Worm (Caenorhabditis elegans) whole organism, L1 larva: ENCODE measurements around the gene aman-1.

Source experiments
- C04F5.9 ChIP-seq: sonication (generic microtip); optimal IDR thresholded peaks from 2 replicates; lab custom pipeline; 2016; ENCODE audit warnings: missing genetic modification characterization, missing compliant biosample characterization
- alr-1 ChIP-seq: fragments of 200-800 bp; sonication (Bioruptor generic); optimal IDR thresholded peaks from 2 replicates; lab custom pipeline; 2018; ENCODE audit warnings: borderline replicate concordance, mild to moderate bottlenecking, missing genetic modification characterization, missing compliant biosample characterization
- ama-1 ChIP-seq: fragments of 150-350 bp; optimal IDR thresholded peaks from 2 replicates; lab custom pipeline; 2014
- blmp-1 ChIP-seq: fragments of 150-350 bp; optimal IDR thresholded peaks from 2 replicates; lab custom pipeline; 2014; ENCODE audit warnings: missing biosample characterization, missing genetic modification characterization
- ceh-63 ChIP-seq: fragments of 200-800 bp; sonication (Bioruptor generic); optimal IDR thresholded peaks from 2 replicates; lab custom pipeline; 2018; ENCODE audit warnings: mild to moderate bottlenecking, missing genetic modification characterization, missing compliant biosample characterization
- ceh-8 ChIP-seq: fragments of 200-800 bp; sonication (Bioruptor generic); optimal IDR thresholded peaks from 2 replicates; lab custom pipeline; 2018; ENCODE audit warnings: mild to moderate bottlenecking, missing genetic modification characterization, moderate library complexity, missing compliant biosample characterization
- ceh-82 ChIP-seq, 3 experiments: fragments of 150-350 bp in 1 of 3; sonication (generic microtip) in 2 of 3; optimal IDR thresholded peaks; 2 replicates each; lab custom pipeline; 2014 to 2017; ENCODE audit warnings: missing biosample characterization in 3 of 3, missing genetic modification characterization in 3 of 3
- dpl-1 ChIP-seq, 3 experiments: fragments of 150-350 bp in 2 of 3; sonication (generic microtip) in 1 of 3; optimal IDR thresholded peaks; 2 replicates each; lab custom pipeline; 2014 to 2017; ENCODE audit warnings: missing biosample characterization in 3 of 3, missing genetic modification characterization in 3 of 3, missing genetic modification reagents in 3 of 3
- dsc-1 ChIP-seq: sonication (generic microtip); optimal IDR thresholded peaks from 2 replicates; lab custom pipeline; 2016; ENCODE audit warnings: mild to moderate bottlenecking, missing genetic modification characterization, missing compliant biosample characterization
- egl-13 ChIP-seq: sonication (generic microtip); optimal IDR thresholded peaks from 2 replicates; lab custom pipeline; 2016; ENCODE audit warnings: missing genotype, missing genetic modification reagents, missing genetic modification characterization, missing compliant biosample characterization
- egl-27 ChIP-seq, 2 experiments: fragments of 150-350 bp in 1 of 2; sonication (generic microtip); optimal IDR thresholded peaks; 3 replicates each; lab custom pipeline; 2017 to 2018; ENCODE audit warnings: missing biosample characterization in 2 of 2, missing genetic modification characterization in 2 of 2, missing genetic modification reagents in 2 of 2
- elt-2 ChIP-seq: sonication (generic microtip); optimal IDR thresholded peaks from 2 replicates; lab custom pipeline; 2016; ENCODE audit warnings: missing genetic modification characterization, mild to moderate bottlenecking, inconsistent platforms, missing compliant biosample characterization, missing genetic modification reagents
- ets-5 ChIP-seq: fragments of 200-800 bp; sonication (Bioruptor generic); IDR thresholded peaks from 2 replicates; pipeline ENCODE4 v1.3.6; 2022; ENCODE audit warnings: missing genetic modification characterization, missing compliant biosample characterization
- fkh-10 ChIP-seq: sonication (generic microtip); optimal IDR thresholded peaks from 2 replicates; lab custom pipeline; 2017; ENCODE audit warnings: missing biosample characterization, missing genetic modification reagents, missing genetic modification characterization
- fkh-4 ChIP-seq: sonication (generic microtip); optimal IDR thresholded peaks from 2 replicates; lab custom pipeline; 2016; ENCODE audit warnings: missing compliant biosample characterization, missing genetic modification characterization, borderline replicate concordance
- fkh-8 ChIP-seq: sonication (generic microtip); optimal IDR thresholded peaks from 2 replicates; lab custom pipeline; 2016; ENCODE audit warnings: mild to moderate bottlenecking, missing genetic modification characterization, missing compliant biosample characterization
- grh-1 ChIP-seq: fragments of 200-800 bp; sonication (Bioruptor generic); IDR thresholded peaks from 2 replicates; pipeline ENCODE4 v1.3.6; 2022; ENCODE audit warnings: missing genetic modification reagents, missing genetic modification characterization, missing compliant biosample characterization
- hlh-17 ChIP-seq: fragments of 200-800 bp; sonication (Bioruptor generic); optimal IDR thresholded peaks from 2 replicates; lab custom pipeline; 2018; ENCODE audit warnings: missing genetic modification characterization, mild to moderate bottlenecking, missing compliant biosample characterization, moderate library complexity, borderline replicate concordance
- hlh-4 ChIP-seq: sonication (generic microtip); optimal IDR thresholded peaks from 2 replicates; lab custom pipeline; 2016; ENCODE audit warnings: mild to moderate bottlenecking, missing genetic modification characterization, missing compliant biosample characterization
- hpl-2 ChIP-seq: fragments of 150-350 bp; optimal IDR thresholded peaks from 2 replicates; lab custom pipeline; 2014; ENCODE audit warnings: missing biosample characterization, missing genetic modification reagents, missing genetic modification characterization
- irx-1 ChIP-seq: sonication (generic microtip); optimal IDR thresholded peaks from 2 replicates; lab custom pipeline; 2016; ENCODE audit warnings: missing genetic modification characterization, missing compliant biosample characterization
- isw-1 ChIP-seq: fragments of 200-800 bp; sonication (Bioruptor generic); IDR thresholded peaks from 2 replicates; pipeline ENCODE4 v1.3.6; 2022; ENCODE audit warnings: missing genetic modification characterization, missing compliant biosample characterization
- jun-1 ChIP-seq: fragments of 150-350 bp; optimal IDR thresholded peaks from 2 replicates; lab custom pipeline; 2014; ENCODE audit warnings: missing biosample characterization, missing genetic modification reagents, missing genetic modification characterization
- lin-14 ChIP-seq: fragments of 200-800 bp; sonication (Bioruptor generic); optimal IDR thresholded peaks from 2 replicates; lab custom pipeline; 2018; ENCODE audit warnings: mild to moderate bottlenecking, missing genetic modification characterization, moderate library complexity, missing compliant biosample characterization
- lin-15B ChIP-seq: fragments of 150-350 bp; sonication (generic microtip); optimal IDR thresholded peaks from 3 replicates; lab custom pipeline; 2014; ENCODE audit warnings: missing biosample characterization, missing genetic modification characterization
- mep-1 ChIP-seq: fragments of 150-350 bp; optimal IDR thresholded peaks from 2 replicates; lab custom pipeline; 2014; ENCODE audit warnings: missing biosample characterization, missing genetic modification characterization
- nhr-11 ChIP-seq: fragments of 150-350 bp; optimal IDR thresholded peaks from 2 replicates; lab custom pipeline; 2014; ENCODE audit warnings: missing biosample characterization, missing genetic modification characterization
- nhr-19 ChIP-seq: fragments of 200-800 bp; sonication (Bioruptor generic); conservative IDR thresholded peaks from 2 replicates; pipeline ENCODE4 v1.3.6; 2022; ENCODE audit warnings: missing genetic modification characterization, missing compliant biosample characterization
- nhr-20 ChIP-seq: sonication (generic microtip); optimal IDR thresholded peaks from 2 replicates; lab custom pipeline; 2016; ENCODE audit warnings: mild to moderate bottlenecking, missing genetic modification characterization, missing compliant biosample characterization
- nhr-237 ChIP-seq: fragments of 150-350 bp; optimal IDR thresholded peaks from 2 replicates; lab custom pipeline; 2014; ENCODE audit warnings: missing biosample characterization, missing genetic modification characterization
- nhr-28 ChIP-seq: fragments of 150-350 bp; optimal IDR thresholded peaks from 2 replicates; lab custom pipeline; 2014; ENCODE audit warnings: missing biosample characterization, missing genetic modification characterization
- nhr-47 ChIP-seq: sonication (generic microtip); optimal IDR thresholded peaks from 2 replicates; lab custom pipeline; 2016; ENCODE audit warnings: mild to moderate bottlenecking, missing genetic modification characterization, moderate library complexity, missing compliant biosample characterization
- nhr-71 ChIP-seq: sonication (generic microtip); optimal IDR thresholded peaks from 2 replicates; lab custom pipeline; 2016; ENCODE audit warnings: mild to moderate bottlenecking, missing genetic modification characterization, moderate library complexity, missing compliant biosample characterization
- nhr-76 ChIP-seq: sonication (generic microtip); optimal IDR thresholded peaks from 2 replicates; lab custom pipeline; 2017; ENCODE audit warnings: missing biosample characterization, missing genetic modification characterization
- nhr-77 ChIP-seq: fragments of 150-350 bp; optimal IDR thresholded peaks from 2 replicates; lab custom pipeline; 2014; ENCODE audit warnings: missing biosample characterization, missing genetic modification characterization
- nhr-90 ChIP-seq: sonication (generic microtip); optimal IDR thresholded peaks from 2 replicates; lab custom pipeline; 2016; ENCODE audit warnings: mild to moderate bottlenecking, missing genetic modification characterization, missing compliant biosample characterization; ENCODE audit not compliant: poor library complexity
- pag-3 ChIP-seq: sonication (generic microtip); optimal IDR thresholded peaks from 2 replicates; lab custom pipeline; 2017; ENCODE audit warnings: missing genetic modification characterization, mild to moderate bottlenecking, missing compliant biosample characterization, antibody characterized with exemption, borderline replicate concordance; ENCODE audit not compliant: insufficient read depth
- sptf-1 ChIP-seq: fragments of 150-350 bp; optimal IDR thresholded peaks from 2 replicates; lab custom pipeline; 2014; ENCODE audit warnings: missing biosample characterization, missing genetic modification characterization
- sup-37 ChIP-seq: fragments of 200-800 bp; sonication (Bioruptor generic); optimal IDR thresholded peaks from 2 replicates; lab custom pipeline; 2018; ENCODE audit warnings: mild to moderate bottlenecking, missing genetic modification characterization, missing compliant biosample characterization
- tbx-2 ChIP-seq: sonication (generic microtip); optimal IDR thresholded peaks from 2 replicates; lab custom pipeline; 2016; ENCODE audit warnings: missing genetic modification characterization, missing compliant biosample characterization
- unc-30 ChIP-seq: sonication (generic microtip); optimal IDR thresholded peaks from 2 replicates; lab custom pipeline; 2017; ENCODE audit warnings: missing biosample characterization, missing genetic modification characterization
- unc-98 ChIP-seq: fragments of 200-800 bp; sonication (Bioruptor generic); IDR thresholded peaks from 2 replicates; pipeline ENCODE4 v1.3.6; 2022; ENCODE audit warnings: missing genetic modification characterization, missing compliant biosample characterization
- xbp-1 ChIP-seq: sonication (generic microtip); optimal IDR thresholded peaks from 2 replicates; lab custom pipeline; 2016; ENCODE audit warnings: missing genetic modification characterization, missing compliant biosample characterization
- ztf-11 ChIP-seq, 2 experiments: sonication (generic microtip); optimal IDR thresholded peaks; 2 replicates each; lab custom pipeline; 2016 to 2017; ENCODE audit warnings: missing genetic modification characterization in 2 of 2, missing biosample characterization in 1 of 2, missing compliant biosample characterization in 1 of 2
- ztf-4 ChIP-seq: fragments of 150-350 bp; optimal IDR thresholded peaks from 2 replicates; lab custom pipeline; 2014; ENCODE audit warnings: missing biosample characterization, missing genetic modification characterization

aman-1 gene

DNA sequence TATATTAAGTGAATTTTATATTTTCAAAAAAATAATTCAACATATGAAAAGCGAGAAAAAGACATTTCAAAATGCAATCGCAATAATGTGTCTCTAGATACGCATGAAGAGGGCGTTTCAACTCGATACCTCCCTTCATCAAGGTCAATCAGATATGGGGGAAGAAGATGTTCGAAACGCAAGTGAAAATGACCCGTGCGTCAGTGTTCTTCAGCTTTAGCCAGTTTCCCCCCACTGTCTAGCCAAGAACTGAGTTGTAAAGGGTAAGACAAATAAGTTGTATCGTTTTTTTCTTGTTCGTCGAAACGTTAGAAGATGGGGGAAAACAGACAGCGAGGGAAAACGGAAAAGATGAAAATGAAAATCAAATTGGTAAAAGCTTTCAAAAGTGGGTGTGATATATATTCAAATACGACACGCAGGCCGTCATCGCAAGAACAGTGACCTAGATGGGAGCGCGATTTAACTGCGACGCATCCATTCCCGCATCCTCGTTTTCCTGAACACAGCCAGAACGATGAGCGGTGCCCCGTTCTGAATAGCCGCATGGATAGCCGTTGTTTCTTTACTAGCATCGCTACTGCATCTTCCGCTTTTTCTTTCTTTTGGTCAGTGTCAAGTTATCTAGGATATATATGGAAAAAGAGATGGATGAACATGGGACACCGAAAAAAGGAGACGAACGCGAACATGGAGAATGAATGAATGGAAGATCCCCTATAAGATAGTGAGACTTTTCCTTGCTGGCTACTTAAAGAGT lies 38.1 kb upstream of the aman-1 start:
- peak; percentile 66 for TF ChIP-seq blmp-1 (tag; lab: Kevin White, UChicago)
- TF ChIP-seq dpl-1 (GFP tag; optimal IDR thresholded peaks at IDR 0.05; lab: Kevin White, UChicago) = no peak
- peak; percentile 21 for TF ChIP-seq lin-14 (GFP tag; lab: Kevin White, UChicago)

DNA sequence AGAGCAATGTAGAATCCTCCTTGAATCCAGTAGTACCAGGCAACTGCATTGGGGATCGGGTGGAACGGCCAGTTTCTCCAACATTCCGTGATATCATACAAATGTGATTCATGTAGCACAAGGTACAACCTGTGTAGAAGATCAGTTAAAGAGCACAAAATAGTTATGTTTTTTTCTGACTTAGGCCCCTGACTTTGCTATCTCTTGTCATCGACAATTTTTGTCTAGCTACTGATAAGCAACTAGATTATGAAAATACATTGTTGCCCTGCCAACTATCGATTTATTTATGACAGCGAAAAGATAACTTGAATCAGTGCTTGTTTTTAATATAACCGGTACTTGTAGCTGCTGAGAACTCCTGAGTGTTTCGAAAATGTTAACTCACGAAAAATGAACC lies 34.6 kb upstream of the aman-1 start:
- TF ChIP-seq nhr-11 (tag; lab: Kevin White, UChicago) (no peak), ama-1 (no peak), grh-1 (GFP tag; lab: Robert Waterston, UW) (no peak), unc-98 (GFP tag; lab: Robert Waterston, UW) (no peak), fkh-4 (tag; lab: Kevin White, UChicago) (no peak), sptf-1 (no peak), nhr-237 (tag; lab: Kevin White, UChicago) (no peak), nhr-71 (tag; lab: Kevin White, UChicago) (no peak), elt-2 (peak; percentile 82), fkh-10 (no peak), pag-3 (no peak), nhr-90 (tag; lab: Kevin White, UChicago) (peak; percentile 21), nhr-20 (tag; lab: Kevin White, UChicago) (peak; percentile 11), ztf-11 (tag; optimal IDR thresholded peaks at IDR 0.05; lab: Kevin White, UChicago) (no peak), lin-14 (GFP tag; lab: Kevin White, UChicago) (no peak), irx-1 (tag; lab: Kevin White, UChicago) (no peak)
- TF ChIP-seq, all 84 proteins: peak for 3

DNA sequence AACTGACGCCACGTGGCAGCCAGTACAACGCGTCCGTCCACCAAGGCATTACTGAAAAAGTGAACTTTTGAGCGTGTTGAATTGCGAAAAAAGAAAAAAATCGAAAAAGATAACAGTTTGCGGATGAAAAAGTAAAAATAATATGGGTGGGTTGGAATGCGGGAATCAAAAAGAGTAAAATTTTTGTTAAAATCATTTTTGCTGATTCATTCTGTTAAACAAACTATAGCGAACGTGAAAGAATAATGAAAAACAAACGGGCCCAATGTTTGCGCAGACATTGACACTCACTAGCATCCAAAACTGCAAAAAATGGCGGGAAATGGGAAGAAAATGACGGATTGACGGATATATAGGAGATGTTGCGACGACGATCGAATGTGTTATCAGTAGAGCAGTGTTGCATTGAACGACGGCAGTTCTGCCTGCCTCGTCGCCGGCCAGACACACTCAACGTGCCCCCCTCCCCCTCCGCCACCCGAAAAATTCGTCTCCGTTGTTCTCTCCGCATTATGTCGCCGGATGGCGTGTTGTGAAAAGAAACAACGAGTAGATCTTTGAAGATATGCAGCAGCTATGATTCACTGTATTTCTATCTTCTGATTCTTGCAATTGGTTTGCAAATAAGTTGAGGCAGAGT lies 33.4 kb upstream of the aman-1 start, which contains the start of gene hyl-2:
TSS of gene hyl-2 (minus strand) at position 51 of the 640 bp plus-strand sequence.
- TF ChIP-seq hlh-4 (no peak), nhr-19 (GFP tag; lab: Robert Waterston, UW) (peak; percentile 34), fkh-8 (tag; lab: Kevin White, UChicago) (peak; percentile 31), nhr-76 (tag; lab: Kevin White, UChicago) (no peak), nhr-28 (no peak), nhr-71 (tag; lab: Kevin White, UChicago) (peak; percentile 57), isw-1 (GFP tag; lab: Robert Waterston, UW) (no peak), ama-1 (no peak), jun-1 (no peak), fkh-4 (tag; lab: Kevin White, UChicago) (no peak), hlh-17 (GFP tag; lab: Kevin White, UChicago) (no peak), mep-1 (tag; lab: Kevin White, UChicago) (peak; percentile 44), hpl-2 (no peak), lin-15B (tag; lab: Kevin White, UChicago) (peak; percentile 55), nhr-20 (tag; lab: Kevin White, UChicago) (peak; percentile 37), pag-3 (no peak), xbp-1 (tag; lab: Kevin White, UChicago) (peak; percentile 35), C04F5.9 (tag; lab: Kevin White, UChicago) (no peak), ets-5 (GFP tag; lab: Robert Waterston, UW) (no peak), tbx-2 (peak; percentile 22), unc-30 (tag; lab: Kevin White, UChicago) (no peak), nhr-47 (tag; lab: Kevin White, UChicago) (peak; percentile 37), ceh-82 (tag; optimal IDR thresholded peaks at IDR 0.05; lab: Kevin White, UChicago) (peak in 1 of 3 experiments; percentile 50), egl-27 (tag; optimal IDR thresholded peaks at IDR 0.05; lab: Kevin White, UChicago) (no peak), egl-13 (tag; lab: Kevin White, UChicago) (no peak), dpl-1 (GFP tag; optimal IDR thresholded peaks at IDR 0.05; lab: Kevin White, UChicago) (peak in 2 of 3 experiments; percentile 6 to 37), ceh-8 (no peak), grh-1 (GFP tag; lab: Robert Waterston, UW) (no peak), ztf-4 (tag; lab: Kevin White, UChicago) (no peak), dsc-1 (tag; lab: Kevin White, UChicago) (no peak), sup-37 (GFP tag; lab: Kevin White, UChicago) (no peak), nhr-77 (tag; lab: Kevin White, UChicago) (no peak), alr-1 (tag; lab: Kevin White, UChicago) (no peak), ceh-63 (GFP tag; lab: Kevin White, UChicago) (no peak)
